Fruit fly (Drosophila melanogaster) whole organism, embryonic: ENCODE data around the gene Ciz1.

Source experiments
- ATbp ChIP-seq: fragments of 200-800 bp; sonication (Bioruptor generic); optimal IDR thresholded peaks from 2 replicates; lab custom pipeline; 2017; ENCODE audit warnings: missing biosample characterization, mild to moderate bottlenecking, missing genetic modification characterization, missing genetic modification reagents
- B-H1 ChIP-seq: fragments of 200-800 bp; sonication (Bioruptor generic); IDR thresholded peaks from 3 replicates; pipeline ENCODE4 v1.3.6; 2022; ENCODE audit warnings: missing biosample characterization, missing genetic modification characterization
- CG10431 ChIP-seq: fragments of 200-800 bp; sonication (Bioruptor generic); optimal IDR thresholded peaks from 3 replicates; lab custom pipeline; 2018; ENCODE audit warnings: missing biosample characterization, mild to moderate bottlenecking, missing genetic modification characterization
- CG10979 ChIP-seq: fragments of 200-800 bp; sonication (Bioruptor generic); optimal IDR thresholded peaks from 2 replicates; lab custom pipeline; 2018; ENCODE audit warnings: missing biosample characterization, mild to moderate bottlenecking, missing genetic modification characterization, moderate library complexity
- CG11398 ChIP-seq: fragments of 200-800 bp; sonication (Bioruptor generic); optimal IDR thresholded peaks from 2 replicates; lab custom pipeline; 2016; ENCODE audit warnings: missing biosample characterization, missing genetic modification characterization
- CG11504 ChIP-seq: fragments of 200-800 bp; sonication (Bioruptor generic); optimal IDR thresholded peaks from 3 replicates; lab custom pipeline; 2019; ENCODE audit warnings: missing biosample characterization, mild to moderate bottlenecking, missing genetic modification characterization, moderate library complexity
- CG12104 ChIP-seq: fragments of 200-800 bp; sonication (Bioruptor generic); optimal IDR thresholded peaks from 3 replicates; lab custom pipeline; 2016; ENCODE audit warnings: missing biosample characterization, missing genetic modification characterization
- CG13624 ChIP-seq: fragments of 200-800 bp; sonication (Bioruptor generic); optimal IDR thresholded peaks from 2 replicates; lab custom pipeline; 2016; ENCODE audit warnings: missing biosample characterization, missing genetic modification characterization
- CG13775 ChIP-seq: fragments of 200-800 bp; sonication (Bioruptor generic); optimal IDR thresholded peaks from 3 replicates; lab custom pipeline; 2017; ENCODE audit warnings: missing biosample characterization, mild to moderate bottlenecking, missing genetic modification characterization
- CG15269 ChIP-seq: fragments of 200-800 bp; sonication (Bioruptor generic); optimal IDR thresholded peaks from 2 replicates; lab custom pipeline; 2018; ENCODE audit warnings: missing biosample characterization, mild to moderate bottlenecking, missing genetic modification characterization, moderate library complexity
- CG15479 ChIP-seq: fragments of 200-800 bp; sonication (Bioruptor generic); optimal IDR thresholded peaks from 3 replicates; lab custom pipeline; 2019; ENCODE audit warnings: missing biosample characterization, mild to moderate bottlenecking, missing genetic modification characterization, moderate library complexity
- CG17912 ChIP-seq: fragments of 200-800 bp; sonication (Bioruptor generic); optimal IDR thresholded peaks from 2 replicates; lab custom pipeline; 2018; ENCODE audit warnings: missing biosample characterization, mild to moderate bottlenecking, missing genetic modification characterization
- CG1792 ChIP-seq: fragments of 200-800 bp; sonication (Bioruptor generic); optimal IDR thresholded peaks from 2 replicates; lab custom pipeline; 2016; ENCODE audit warnings: missing biosample characterization, missing genetic modification characterization
- CG18262 ChIP-seq: fragments of 200-800 bp; optimal IDR thresholded peaks from 3 replicates; lab custom pipeline; 2019; ENCODE audit warnings: missing biosample characterization, mild to moderate bottlenecking, missing genetic modification characterization, moderate library complexity
- CG18599 ChIP-seq: fragments of 200-800 bp; sonication (Bioruptor generic); optimal IDR thresholded peaks from 3 replicates; lab custom pipeline; 2017; ENCODE audit warnings: missing biosample characterization, missing genetic modification characterization, mild to moderate bottlenecking, moderate library complexity, missing genetic modification reagents
- CG18764 ChIP-seq: fragments of 200-800 bp; sonication (Bioruptor generic); optimal IDR thresholded peaks from 3 replicates; lab custom pipeline; 2016; ENCODE audit warnings: missing biosample characterization, missing genetic modification characterization
- CG2889 ChIP-seq: fragments of 200-800 bp; sonication (Bioruptor generic); IDR thresholded peaks from 3 replicates; pipeline ENCODE4 v1.3.6; 2022; ENCODE audit warnings: missing biosample characterization, missing genetic modification characterization
- CG31224 ChIP-seq: fragments of 200-800 bp; sonication (Bioruptor generic); IDR thresholded peaks from 2 replicates; pipeline ENCODE4 v1.3.6; 2022; ENCODE audit warnings: missing biosample characterization, missing genetic modification characterization
- CG32532 ChIP-seq: fragments of 200-800 bp; sonication (Bioruptor generic); IDR thresholded peaks from 2 replicates; pipeline ENCODE4 v1.3.6; 2022; ENCODE audit warnings: missing biosample characterization, missing genetic modification characterization
- CG34422 ChIP-seq: fragments of 200-800 bp; sonication (Bioruptor generic); IDR thresholded peaks from 3 replicates; pipeline ENCODE4 v1.3.6; 2022; ENCODE audit warnings: missing biosample characterization, missing genetic modification characterization
- CG4328 ChIP-seq: fragments of 200-800 bp; sonication (Bioruptor generic); optimal IDR thresholded peaks from 3 replicates; lab custom pipeline; 2017; ENCODE audit warnings: missing biosample characterization, missing genetic modification reagents, missing genetic modification characterization
- CG4730 ChIP-seq: fragments of 200-800 bp; sonication (Bioruptor generic); IDR thresholded peaks from 2 replicates; pipeline ENCODE4 v1.3.6; 2022; ENCODE audit warnings: missing biosample characterization, missing genetic modification characterization
- CG4820 ChIP-seq: fragments of 200-800 bp; sonication (Bioruptor generic); optimal IDR thresholded peaks from 3 replicates; lab custom pipeline; 2016; ENCODE audit warnings: missing biosample characterization, missing genetic modification characterization
- CG6175 ChIP-seq: fragments of 200-800 bp; sonication (Bioruptor generic); IDR thresholded peaks from 3 replicates; pipeline ENCODE4 v1.3.6; 2022; ENCODE audit warnings: missing biosample characterization, missing genetic modification characterization
- CG6654 ChIP-seq: fragments of 200-800 bp; sonication (Bioruptor generic); optimal IDR thresholded peaks from 2 replicates; lab custom pipeline; 2017; ENCODE audit warnings: missing biosample characterization, mild to moderate bottlenecking, missing genetic modification characterization
- CG7271 ChIP-seq: fragments of 200-800 bp; sonication (Bioruptor generic); optimal IDR thresholded peaks from 2 replicates; lab custom pipeline; 2018; ENCODE audit warnings: missing biosample characterization, mild to moderate bottlenecking, missing genetic modification characterization, moderate library complexity
- H15 ChIP-seq: fragments of 200-800 bp; sonication (Bioruptor generic); IDR thresholded peaks from 3 replicates; pipeline ENCODE4 v1.3.6; 2022; ENCODE audit warnings: missing biosample characterization, missing genetic modification characterization
- H2.0 ChIP-seq: fragments of 200-800 bp; sonication (Bioruptor generic); IDR thresholded peaks from 2 replicates; pipeline ENCODE4 v1.3.6; 2022; ENCODE audit warnings: missing biosample characterization, missing genetic modification characterization
- HmgD ChIP-seq: fragments of 200-800 bp; sonication (Bioruptor generic); optimal IDR thresholded peaks from 3 replicates; lab custom pipeline; 2016; ENCODE audit warnings: missing biosample characterization, missing genetic modification characterization
- Hmx ChIP-seq: fragments of 200-800 bp; sonication (Bioruptor generic); optimal IDR thresholded peaks from 2 replicates; lab custom pipeline; 2016; ENCODE audit warnings: missing biosample characterization, missing genetic modification characterization
- Jarid2 ChIP-seq: fragments of 200-800 bp; sonication (Bioruptor generic); optimal IDR thresholded peaks from 3 replicates; lab custom pipeline; 2017; ENCODE audit warnings: mild to moderate bottlenecking, missing biosample characterization, missing genetic modification reagents, missing genetic modification characterization
- Mad ChIP-seq: fragments of 200-800 bp; sonication (Bioruptor generic); optimal IDR thresholded peaks from 2 replicates; lab custom pipeline; 2016; ENCODE audit warnings: missing biosample characterization, missing genetic modification characterization
- NK7.1 ChIP-seq: fragments of 200-800 bp; sonication (Bioruptor generic); optimal IDR thresholded peaks from 3 replicates; lab custom pipeline; 2016; ENCODE audit warnings: missing biosample characterization, missing genetic modification characterization
- NfI ChIP-seq: fragments of 200-800 bp; sonication (Bioruptor generic); optimal IDR thresholded peaks from 3 replicates; lab custom pipeline; 2018; ENCODE audit warnings: missing biosample characterization, mild to moderate bottlenecking, missing genetic modification characterization, moderate library complexity
- Poxn ChIP-seq: fragments of 200-800 bp; sonication (Bioruptor generic); IDR thresholded peaks from 2 replicates; pipeline ENCODE4 v1.3.6; 2022; ENCODE audit warnings: missing biosample characterization, missing genetic modification characterization
- Ssrp ChIP-seq: fragments of 200-800 bp; sonication (Bioruptor generic); optimal IDR thresholded peaks from 2 replicates; lab custom pipeline; 2018; ENCODE audit warnings: missing biosample characterization, mild to moderate bottlenecking, missing genetic modification characterization, moderate library complexity
- aop ChIP-seq: fragments of 200-800 bp; sonication (Bioruptor generic); IDR thresholded peaks from 2 replicates; pipeline ENCODE4 v1.3.6; 2022; ENCODE audit warnings: missing biosample characterization, missing genetic modification characterization
- ase ChIP-seq: fragments of 200-800 bp; sonication (Bioruptor generic); IDR thresholded peaks from 3 replicates; pipeline ENCODE4 v1.3.6; 2022; ENCODE audit warnings: missing biosample characterization, missing genetic modification characterization
- btn ChIP-seq: fragments of 200-800 bp; sonication (Bioruptor generic); optimal IDR thresholded peaks from 2 replicates; lab custom pipeline; 2016; ENCODE audit warnings: missing biosample characterization, missing genetic modification characterization
- cad ChIP-seq: fragments of >200 bp; optimal IDR thresholded peaks from 2 replicates; lab custom pipeline; 2017; ENCODE audit warnings: missing biosample characterization, missing genetic modification characterization
- chm ChIP-seq: fragments of 200-800 bp; sonication (Bioruptor generic); IDR thresholded peaks from 2 replicates; pipeline ENCODE4 v1.3.6; 2022; ENCODE audit warnings: missing biosample characterization, missing genetic modification characterization
- crp ChIP-seq, 2 experiments: fragments of 200-800 bp; sonication (Bioruptor generic); optimal IDR thresholded peaks; 2 replicates in 1 of 2; 3 replicates in 1 of 2; lab custom pipeline; 2017; ENCODE audit warnings: missing biosample characterization in 2 of 2, missing genetic modification characterization in 2 of 2, mild to moderate bottlenecking in 1 of 2, moderate library complexity in 1 of 2
- dpn ChIP-seq, 2 experiments: fragments of 200-800 bp; sonication (Bioruptor generic); optimal IDR thresholded peaks; 3 replicates each; lab custom pipeline; 2016; ENCODE audit warnings: missing biosample characterization in 2 of 2, missing genetic modification characterization in 2 of 2
- ken ChIP-seq: fragments of 200-800 bp; sonication (Bioruptor generic); IDR thresholded peaks from 3 replicates; pipeline ENCODE4 v1.3.6; 2022; ENCODE audit warnings: missing biosample characterization, missing genetic modification characterization
- lola ChIP-seq, 3 experiments: fragments of >200 bp in 2 of 3; fragments of 200-800 bp in 1 of 3; sonication (Bioruptor generic) in 1 of 3; optimal IDR thresholded peaks; 2 replicates each; lab custom pipeline; 2017 to 2019; ENCODE audit warnings: missing biosample characterization in 3 of 3, missing genetic modification characterization in 3 of 3, mild to moderate bottlenecking in 1 of 3, moderate library complexity in 1 of 3
- oc ChIP-seq: fragments of 200-800 bp; sonication (Bioruptor generic); optimal IDR thresholded peaks from 2 replicates; lab custom pipeline; 2018; ENCODE audit warnings: missing biosample characterization, mild to moderate bottlenecking, missing genetic modification characterization, moderate library complexity
- pros ChIP-seq: fragments of 200-800 bp; sonication (Bioruptor generic); optimal IDR thresholded peaks from 3 replicates; lab custom pipeline; 2019; ENCODE audit warnings: missing biosample characterization, mild to moderate bottlenecking, missing genetic modification characterization, moderate library complexity
- ro ChIP-seq: fragments of 200-800 bp; sonication (Bioruptor generic); IDR thresholded peaks from 2 replicates; pipeline ENCODE4 v1.3.6; 2022; ENCODE audit warnings: missing biosample characterization, missing genetic modification characterization
- sna ChIP-seq: fragments of 200-800 bp; sonication (Bioruptor generic); IDR thresholded peaks from 2 replicates; pipeline ENCODE4 v1.3.6; 2022; ENCODE audit warnings: missing biosample characterization, missing genetic modification characterization; ENCODE audit not compliant: partially characterized antibody
- sob ChIP-seq: fragments of 200-800 bp; sonication (Bioruptor generic); IDR thresholded peaks from 2 replicates; pipeline ENCODE4 v1.3.6; 2022; ENCODE audit warnings: missing biosample characterization, missing genetic modification characterization
- tap ChIP-seq: fragments of 200-800 bp; optimal IDR thresholded peaks from 3 replicates; lab custom pipeline; 2019; ENCODE audit warnings: missing biosample characterization, mild to moderate bottlenecking, missing genetic modification characterization, moderate library complexity
- vvl ChIP-seq: fragments of 200-800 bp; sonication (Bioruptor generic); IDR thresholded peaks from 2 replicates; pipeline ENCODE4 v1.3.6; 2022; ENCODE audit warnings: missing biosample characterization, missing genetic modification characterization

Gene Ciz1

DNA sequence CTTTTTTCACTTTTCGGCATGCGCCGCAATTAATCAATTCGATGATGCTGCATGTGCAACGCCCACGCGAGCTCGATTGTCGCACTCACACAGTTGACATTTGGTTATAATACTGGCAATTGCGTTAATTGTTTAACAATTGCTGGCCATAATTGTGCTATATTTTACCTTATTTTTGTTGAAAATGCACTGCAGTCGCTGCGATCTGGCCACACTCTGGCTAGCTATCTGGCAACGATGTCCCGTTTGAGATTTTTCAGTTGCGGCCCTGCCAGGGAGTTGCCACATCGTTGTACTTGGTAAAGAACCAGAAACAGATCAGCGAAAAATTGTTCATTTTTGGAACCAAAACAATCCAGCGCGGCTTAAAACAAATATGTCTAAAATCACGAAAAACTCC is 33.9 kb downstream of the Ciz1 start, which contains the start of the genes CG6707 and CG46387 (continued):
- TF ChIP-seq chm (GFP tag; lab: Robert Waterston, UW) (0 out of 2 replicates have a peak, but pooled peaks have one; percentile 30), sob (peak; percentile 38; the same call in 1 of the 2 replicates), tap (tag; lab: Kevin White, UChicago) (no peak), CG6654 (GFP tag; lab: Kevin White, UChicago) (no peak), CG31224 (no peak), vvl (peak; percentile 50; the same call in 1 of the 2 replicates), sna (no peak), CG6175 (no peak), CG12104 (GFP tag; lab: Kevin White, UChicago) (no peak), ro (GFP tag; lab: Robert Waterston, UW) (no peak), ken (no peak), CG18599 (GFP tag; lab: Kevin White, UChicago) (no peak), btn (GFP tag; lab: Kevin White, UChicago) (no peak), Hmx (GFP tag; lab: Kevin White, UChicago) (no peak), CG11398 (GFP tag; lab: Kevin White, UChicago) (no peak), CG15479 (GFP tag; lab: Kevin White, UChicago) (no peak), pros (GFP tag; lab: Kevin White, UChicago) (no peak), crp (GFP tag; optimal IDR thresholded peaks at IDR 0.05; lab: Kevin White, UChicago) (no peak), oc (tag; lab: Kevin White, UChicago) (no peak), CG17912 (no peak), aop (GFP tag; lab: Robert Waterston, UW) (no peak), ATbp (no peak), cad (GFP tag; lab: Kevin White, UChicago) (no peak), CG15269 (tag; lab: Kevin White, UChicago) (no peak), CG13624 (GFP tag; lab: Kevin White, UChicago) (peak; percentile 47), CG10979 (tag; lab: Kevin White, UChicago) (no peak), CG4730 (GFP tag; lab: Robert Waterston, UW) (no peak), Jarid2 (GFP tag; lab: Kevin White, UChicago) (no peak), CG4820 (GFP tag; lab: Kevin White, UChicago) (no peak), CG32532 (no peak), CG2889 (GFP tag; lab: Robert Waterston, UW) (no peak), CG34422 (GFP tag; lab: Robert Waterston, UW) (peak; percentile 65; the same call in 1 of the 3 replicates), CG10431 (GFP tag; lab: Kevin White, UChicago) (no peak), CG11504 (no peak), H2.0 (GFP tag; lab: Robert Waterston, UW) (no peak), CG18262 (tag; lab: Kevin White, UChicago) (no peak), CG4328 (GFP tag; lab: Kevin White, UChicago) (no peak), CG13775 (GFP tag; lab: Kevin White, UChicago) (no peak), dpn (GFP tag; optimal IDR thresholded peaks at IDR 0.05; lab: Kevin White, UChicago) (peak in 1 of 2 experiments; percentile 46), Ssrp (no peak), NfI (peak; percentile 50), B-H1 (GFP tag; lab: Robert Waterston, UW) (no peak), lola (GFP tag; optimal IDR thresholded peaks at IDR 0.05; lab: Kevin White, UChicago) (no peak), NK7.1 (GFP tag; lab: Kevin White, UChicago) (no peak), ase (no peak), H15 (GFP tag; lab: Robert Waterston, UW) (no peak), Poxn (GFP tag; lab: Robert Waterston, UW) (no peak), Mad (GFP tag; lab: Kevin White, UChicago) (no peak), CG18764 (no peak), HmgD (GFP tag; lab: Kevin White, UChicago) (no peak), CG1792 (GFP tag; lab: Kevin White, UChicago) (no peak), CG7271 (tag; lab: Kevin White, UChicago) (no peak)
